Worm (Caenorhabditis elegans): ENCODE data around the gene cyn-3.

ce11 chrV:15181899-15182298 is 7.8 kb upstream of the cyn-3 start:
- no peak for TF ChIP-seq chd-7 (tag; optimal IDR thresholded peaks at IDR 0.05)
- no peak for TF ChIP-seq pha-4 (tag; optimal IDR thresholded peaks at IDR 0.05)
- TF ChIP-seq unc-62 (GFP tag; optimal IDR thresholded peaks at IDR 0.05) = no peak
- TF ChIP-seq C17E4.6 (GFP tag; IDR thresholded peaks at IDR 0.05) = no peak
- no peak for TF ChIP-seq madf-6 (GFP tag; IDR thresholded peaks at IDR 0.05)
- TF ChIP-seq K11D2.4 (GFP tag; IDR thresholded peaks at IDR 0.05) = no peak

All from whole organism, young adult.